Worm (Caenorhabditis elegans) whole organism, early embryonic: ENCODE results near the gene F58F9.6.

Experiments used
- B0310.2 ChIP-seq: sonication (generic microtip); optimal IDR thresholded peaks from 2 replicates; lab custom pipeline; 2016; ENCODE audit warnings: mild to moderate bottlenecking, missing genetic modification characterization, missing compliant biosample characterization
- ama-1 ChIP-seq: fragments of 150-350 bp; optimal IDR thresholded peaks from 2 replicates; lab custom pipeline; 2014
- ceh-36 ChIP-seq: sonication (generic microtip); optimal IDR thresholded peaks from 2 replicates; lab custom pipeline; 2016; ENCODE audit warnings: missing genetic modification characterization, inconsistent platforms, missing compliant biosample characterization
- flt-1 ChIP-seq: fragments of 200-800 bp; sonication (Bioruptor generic); IDR thresholded peaks from 2 replicates; pipeline ENCODE4 v1.3.6; 2022; ENCODE audit warnings: missing genetic modification characterization, missing compliant biosample characterization
- hmbx-1 ChIP-seq: sonication (generic microtip); optimal IDR thresholded peaks from 2 replicates; lab custom pipeline; 2016; ENCODE audit warnings: mild to moderate bottlenecking, missing genetic modification characterization, missing compliant biosample characterization
- scrt-1 ChIP-seq: fragments of 200-800 bp; sonication (Bioruptor generic); IDR thresholded peaks from 2 replicates; pipeline ENCODE4 v1.3.6; 2022; ENCODE audit warnings: missing genetic modification characterization, missing compliant biosample characterization
- tbx-11 ChIP-seq: fragments of 200-800 bp; sonication (Bioruptor generic); IDR thresholded peaks from 2 replicates; pipeline ENCODE4 v1.3.6; 2022; ENCODE audit warnings: missing genetic modification characterization, missing compliant biosample characterization
- tra-4 ChIP-seq: sonication (generic microtip); optimal IDR thresholded peaks from 2 replicates; lab custom pipeline; 2017; ENCODE audit warnings: missing genetic modification characterization, missing compliant biosample characterization

ce11 chrIV:6237508-6238227 lies at the start of gene F58F9.6, which contains the start of gene F58F9.8:
- TF ChIP-seq scrt-1 (GFP tag; lab: Robert Waterston, UW) (no peak), hmbx-1 (tag; lab: Kevin White, UChicago) (no peak), ama-1 (lab: Kevin White, UChicago) (no peak), tbx-11 (no peak), flt-1 (GFP tag; lab: Robert Waterston, UW) (no peak), tra-4 (no peak), ceh-36 (no peak), B0310.2 (no peak)
